Fruit fly (Drosophila melanogaster): Measurements from ENCODE around the gene CG11608.

The CG11608 gene

dm6 chr3R:12666206-12666834 lies 28.0 kb downstream of the CG11608 start:
- TF ChIP-seq CG8478 (optimal IDR thresholded peaks at IDR 0.05), result no peak
- TF ChIP-seq CTCF (optimal IDR thresholded peaks at IDR 0.05), result no peak

dm6 chr3R:12674041-12674623 lies 35.9 kb downstream of the CG11608 start, which contains the start of gene Gnmt:
Gnmt (plus strand) TSS chr3R:12674608.
- no peak for TF ChIP-seq CTCF (optimal IDR thresholded peaks at IDR 0.05)
- no peak for TF ChIP-seq CG8478 (optimal IDR thresholded peaks at IDR 0.05)

dm6 chr3R:12676160-12676559 lies 37.9 kb downstream of the CG11608 start, which contains the start of gene CG43630:
CG43630 (minus strand) TSS chr3R:12676260.
- no peak for TF ChIP-seq CTCF (optimal IDR thresholded peaks at IDR 0.05)
- TF ChIP-seq CG8478 (optimal IDR thresholded peaks at IDR 0.05), result no peak

dm6 chr3R:12678850-12679249 lies 40.6 kb downstream of the CG11608 start, which contains the start of gene mbo:
mbo (minus strand) TSS chr3R:12679052.
- no peak for TF ChIP-seq CTCF (optimal IDR thresholded peaks at IDR 0.05)
- TF ChIP-seq CG8478 (optimal IDR thresholded peaks at IDR 0.05), result no peak

- TF ChIP-seq CG8478 (optimal IDR thresholded peaks at IDR 0.05) (no peak), CTCF (optimal IDR thresholded peaks at IDR 0.05) (no peak)
Observed at dm6 chr3R:12681275-12681674, 43.0 kb downstream of the CG11608 start, which contains the start of gene Cyp313a4. Cyp313a4 (minus strand) TSS chr3R:12681375.

dm6 chr3R:12685290-12685689 lies 47.0 kb downstream of the CG11608 start:
- TF ChIP-seq CG8478 (optimal IDR thresholded peaks at IDR 0.05) (no peak), CTCF (optimal IDR thresholded peaks at IDR 0.05) (no peak)

dm6 chr3R:12688116-12688515 lies 49.8 kb downstream of the CG11608 start:
- TF ChIP-seq CTCF (optimal IDR thresholded peaks at IDR 0.05) (no peak), CG8478 (optimal IDR thresholded peaks at IDR 0.05) (no peak)

dm6 chr3R:12688672-12689417 lies 50.6 kb downstream of the CG11608 start, which contains the start of gene kar:
kar (minus strand) TSS chr3R:12689367.
- no peak for TF ChIP-seq CTCF (optimal IDR thresholded peaks at IDR 0.05)
- no peak for TF ChIP-seq CG8478 (optimal IDR thresholded peaks at IDR 0.05)

All from S2 (cell line).